Worm (Caenorhabditis elegans) whole organism, L3 larva: ENCODE results near the gene Y38H6C.13.

ENCODE experiments used
- R02D3.7 ChIP-seq: fragments of 150-350 bp; optimal IDR thresholded peaks from 2 replicates; lab custom pipeline; 2014; ENCODE audit warnings: missing biosample characterization, missing genetic modification characterization
- eor-1 ChIP-seq, 2 experiments: fragments of 150-350 bp; optimal IDR thresholded peaks; 2 replicates each; lab custom pipeline; 2014 to 2018; ENCODE audit warnings: missing biosample characterization in 2 of 2, missing genetic modification characterization in 2 of 2
- nhr-237 ChIP-seq: fragments of 150-350 bp; optimal IDR thresholded peaks from 2 replicates; lab custom pipeline; 2014; ENCODE audit warnings: missing biosample characterization, missing genetic modification characterization
- pha-4 ChIP-seq: fragments of 150-350 bp; optimal IDR thresholded peaks from 2 replicates; lab custom pipeline; 2014; ENCODE audit warnings: missing biosample characterization, missing genetic modification reagents, missing genetic modification characterization
- snpc-4 ChIP-seq: fragments of 150-350 bp; optimal IDR thresholded peaks from 2 replicates; lab custom pipeline; 2014; ENCODE audit warnings: missing biosample characterization, missing genetic modification characterization
- zag-1 ChIP-seq: fragments of 150-350 bp; optimal IDR thresholded peaks from 2 replicates; lab custom pipeline; 2014; ENCODE audit warnings: missing biosample characterization, missing genetic modification characterization

- TF ChIP-seq snpc-4 (tag; lab: Kevin White, UChicago) = no peak
- no peak for TF ChIP-seq eor-1 (tag; optimal IDR thresholded peaks at IDR 0.05; lab: Kevin White, UChicago)
- no peak for TF ChIP-seq nhr-237
- TF ChIP-seq R02D3.7 (tag; lab: Kevin White, UChicago) = no peak
- no peak for TF ChIP-seq zag-1 (tag; lab: Kevin White, UChicago)
- TF ChIP-seq pha-4 (tag; lab: Kevin White, UChicago) = no peak
Measured at ce11 chrV:20544092-20544491, 16.5 kb downstream of the Y38H6C.13 start, which contains the start of gene slc-36.3.
